Fruit fly (Drosophila melanogaster): ENCODE data around the gene E5.

E5 gene

dm6 chr3R:13822602-13823220 lies 52.0 kb downstream of the E5 start:
- TF ChIP-seq CG13624 (GFP tag; optimal IDR thresholded peaks at IDR 0.05) (no peak), NC2α (GFP tag; optimal IDR thresholded peaks at IDR 0.05) (no peak), bsh (GFP tag; optimal IDR thresholded peaks at IDR 0.05) (peak in 1 of 2 experiments; percentile 9), tll (GFP tag; optimal IDR thresholded peaks at IDR 0.05) (no peak), Hr51 (GFP tag; optimal IDR thresholded peaks at IDR 0.05) (peak in 1 of 2 experiments; percentile 7), chif (GFP tag; optimal IDR thresholded peaks at IDR 0.05) (no peak), Kr (GFP tag; optimal IDR thresholded peaks at IDR 0.05) (no peak), NfI (GFP tag; optimal IDR thresholded peaks at IDR 0.05) (no peak), Eip74EF (GFP tag; optimal IDR thresholded peaks at IDR 0.05) (peak in 1 of 2 experiments; percentile 7), unpg (GFP tag; optimal IDR thresholded peaks at IDR 0.05) (no peak), CG8290 (GFP tag; optimal IDR thresholded peaks at IDR 0.05) (no peak), CG8290 (tag; optimal IDR thresholded peaks at IDR 0.05) (no peak), gem (tag; optimal IDR thresholded peaks at IDR 0.05) (peak; percentile 3), CG10979 (tag; optimal IDR thresholded peaks at IDR 0.05) (no peak), B-H2 (GFP tag; optimal IDR thresholded peaks at IDR 0.05) (no peak), sens (GFP tag) (peak; percentile 41), dysf (GFP tag; IDR thresholded peaks at IDR 0.05) (no peak), wdn (GFP tag; IDR thresholded peaks at IDR 0.05) (no peak), CG4730 (GFP tag; IDR thresholded peaks at IDR 0.05) (no peak), eve (GFP tag; optimal IDR thresholded peaks at IDR 0.05) (peak in 1 of 2 experiments; percentile 7), Mad (GFP tag; optimal IDR thresholded peaks at IDR 0.05) (no peak), CG2875 (GFP tag; optimal IDR thresholded peaks at IDR 0.05) (no peak), CG4404 (GFP tag; IDR thresholded peaks at IDR 0.05) (no peak), br (optimal IDR thresholded peaks at IDR 0.05) (no peak), Poxn (GFP tag; IDR thresholded peaks at IDR 0.05) (no peak), Xrp1 (GFP tag; IDR thresholded peaks at IDR 0.05) (peak; percentile 27; the same call in 1 of the 2 replicates)

dm6 chr3R:13820483-13820882 lies 54.2 kb downstream of the E5 start:
- no peak for TF ChIP-seq dan (GFP tag; IDR thresholded peaks at IDR 0.05)
- TF ChIP-seq CG12659 (GFP tag; optimal IDR thresholded peaks at IDR 0.05), result no peak
- peak; percentile 11 for TF ChIP-seq CG17359 (tag; optimal IDR thresholded peaks at IDR 0.05)
- TF ChIP-seq Aef1 (GFP tag; IDR thresholded peaks at IDR 0.05), result 0 out of 3 replicates have a peak, but pooled peaks have one; percentile 16
- peak; percentile 68 for TF ChIP-seq CG11504 (tag; optimal IDR thresholded peaks at IDR 0.05)
- TF ChIP-seq D19A (tag; optimal IDR thresholded peaks at IDR 0.05), result peak; percentile 22
- TF ChIP-seq CG1603 (tag; optimal IDR thresholded peaks at IDR 0.05), result peak; percentile 13
- TF ChIP-seq Usf (GFP tag; optimal IDR thresholded peaks at IDR 0.05), result no peak
- TF ChIP-seq fd64A (GFP tag; optimal IDR thresholded peaks at IDR 0.05), result peak; percentile 30
- TF ChIP-seq CG1832 (GFP tag; optimal IDR thresholded peaks at IDR 0.05), result no peak
- peak; percentile 17 for TF ChIP-seq CG2875 (GFP tag; optimal IDR thresholded peaks at IDR 0.05)
- peak; percentile 30 for TF ChIP-seq nau (GFP tag; optimal IDR thresholded peaks at IDR 0.05)
- TF ChIP-seq CG33557 (GFP tag; optimal IDR thresholded peaks at IDR 0.05), result peak; percentile 7
- peak in 1 of 2 experiments; percentile 22 for TF ChIP-seq Pdp1 (GFP tag; optimal IDR thresholded peaks at IDR 0.05)
- peak; percentile 48 for TF ChIP-seq ATbp (GFP tag; optimal IDR thresholded peaks at IDR 0.05)
- TF ChIP-seq CG2678 (tag; optimal IDR thresholded peaks at IDR 0.05), result peak; percentile 33
- TF ChIP-seq CG6654 (GFP tag; optimal IDR thresholded peaks at IDR 0.05), result no peak
- peak; percentile 32 for TF ChIP-seq CG17385 (GFP tag; optimal IDR thresholded peaks at IDR 0.05)
- TF ChIP-seq CTCF (GFP tag; optimal IDR thresholded peaks at IDR 0.05), result no peak
- TF ChIP-seq mam (GFP tag; optimal IDR thresholded peaks at IDR 0.05), result no peak
- no peak for TF ChIP-seq Atf6 (GFP tag; IDR thresholded peaks at IDR 0.05)
- TF ChIP-seq Med (GFP tag), result peak; percentile 69
- TF ChIP-seq sens (GFP tag), result peak; percentile 40
- TF ChIP-seq Stat92E (GFP tag; optimal IDR thresholded peaks at IDR 0.05), result peak in 1 of 3 experiments; percentile 54
- TF ChIP-seq CG9727 (GFP tag; optimal IDR thresholded peaks at IDR 0.05), result peak; percentile 31
- TF ChIP-seq tio (GFP tag; optimal IDR thresholded peaks at IDR 0.05), result no peak

Measured in whole organism, embryonic.